Worm (Caenorhabditis elegans): ENCODE data around the gene C03B1.10.

The C03B1.10 gene

ce11 chrX:6333998-6334397 lies 23.7 kb downstream of the C03B1.10 start, which contains the start of gene col-171:
Gene col-171, plus strand, starts transcription at chrX:6334298.
- TF ChIP-seq med-1 (GFP tag; optimal IDR thresholded peaks at IDR 0.05; ENCODE audit: insufficient read depth) = no peak
- TF ChIP-seq cog-1 (tag; optimal IDR thresholded peaks at IDR 0.05) = no peak
- no peak for TF ChIP-seq tab-1 (GFP tag; IDR thresholded peaks at IDR 0.05)
- no peak for TF ChIP-seq ztf-23 (GFP tag; IDR thresholded peaks at IDR 0.05)
- no peak for TF ChIP-seq ztf-29 (GFP tag; IDR thresholded peaks at IDR 0.05)
- no peak for TF ChIP-seq klf-2 (GFP tag; conservative IDR thresholded peaks at IDR 0.05)

ce11 chrX:6331409-6331808 lies 26.3 kb downstream of the C03B1.10 start, which contains the start of gene col-170:
Gene col-170, plus strand, starts transcription at chrX:6331709.
- TF ChIP-seq flt-1 (GFP tag; IDR thresholded peaks at IDR 0.05) = no peak
- no peak for TF ChIP-seq ztf-23 (GFP tag; IDR thresholded peaks at IDR 0.05)
- TF ChIP-seq med-1 (GFP tag; optimal IDR thresholded peaks at IDR 0.05; ENCODE audit: insufficient read depth) = no peak

- no peak for TF ChIP-seq med-1 (GFP tag; optimal IDR thresholded peaks at IDR 0.05; ENCODE audit: insufficient read depth)
- no peak for TF ChIP-seq ztf-23 (GFP tag; IDR thresholded peaks at IDR 0.05)
- TF ChIP-seq flt-1 (GFP tag; IDR thresholded peaks at IDR 0.05) = no peak
- TF ChIP-seq tab-1 (GFP tag; IDR thresholded peaks at IDR 0.05) = no peak
- TF ChIP-seq T22C8.4 (GFP tag; IDR thresholded peaks at IDR 0.05) = no peak
- no peak for TF ChIP-seq ref-1 (GFP tag; conservative IDR thresholded peaks at IDR 0.05)
- TF ChIP-seq ztf-29 (GFP tag; IDR thresholded peaks at IDR 0.05) = no peak
- TF ChIP-seq cog-1 (tag; optimal IDR thresholded peaks at IDR 0.05) = no peak
- TF ChIP-seq klf-2 (GFP tag; conservative IDR thresholded peaks at IDR 0.05) = no peak
Measured at ce11 chrX:6328860-6329259, 28.8 kb downstream of the C03B1.10 start, which contains the start of gene col-169. Gene col-169, plus strand, starts transcription at chrX:6329160.

DNA sequence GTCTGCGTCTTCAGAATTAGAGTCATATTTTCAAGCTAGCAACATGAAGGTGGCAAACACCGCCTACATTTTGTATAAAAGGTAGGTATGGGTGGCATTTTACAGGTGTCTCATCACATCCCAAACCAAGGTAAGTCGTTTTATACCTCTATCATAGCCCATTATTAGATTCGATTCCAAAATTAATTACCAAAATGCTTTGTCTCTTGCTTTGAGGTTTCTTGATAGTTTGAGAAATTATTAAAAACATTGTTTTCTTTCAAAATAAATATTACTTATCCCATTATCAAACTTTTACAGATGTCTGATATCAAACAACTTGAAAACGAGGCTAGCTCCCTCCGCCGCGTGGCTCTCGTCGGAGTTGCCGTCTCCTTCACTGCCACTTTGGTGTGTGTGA lies 31.6 kb downstream of the C03B1.10 start, which contains the start of gene col-168:
Gene col-168 (plus strand): TSS at position 301 of the 400 bp plus-strand sequence.
- TF ChIP-seq med-1 (GFP tag; optimal IDR thresholded peaks at IDR 0.05; ENCODE audit: insufficient read depth) = no peak
- no peak for TF ChIP-seq ztf-29 (GFP tag; IDR thresholded peaks at IDR 0.05)
- no peak for TF ChIP-seq ref-1 (GFP tag; conservative IDR thresholded peaks at IDR 0.05)
- TF ChIP-seq klf-2 (GFP tag; conservative IDR thresholded peaks at IDR 0.05) = no peak
- no peak for TF ChIP-seq cog-1 (tag; optimal IDR thresholded peaks at IDR 0.05)
- TF ChIP-seq flt-1 (GFP tag; IDR thresholded peaks at IDR 0.05) = no peak
- no peak for TF ChIP-seq ztf-23 (GFP tag; IDR thresholded peaks at IDR 0.05)
- TF ChIP-seq tab-1 (GFP tag; IDR thresholded peaks at IDR 0.05) = no peak

DNA sequence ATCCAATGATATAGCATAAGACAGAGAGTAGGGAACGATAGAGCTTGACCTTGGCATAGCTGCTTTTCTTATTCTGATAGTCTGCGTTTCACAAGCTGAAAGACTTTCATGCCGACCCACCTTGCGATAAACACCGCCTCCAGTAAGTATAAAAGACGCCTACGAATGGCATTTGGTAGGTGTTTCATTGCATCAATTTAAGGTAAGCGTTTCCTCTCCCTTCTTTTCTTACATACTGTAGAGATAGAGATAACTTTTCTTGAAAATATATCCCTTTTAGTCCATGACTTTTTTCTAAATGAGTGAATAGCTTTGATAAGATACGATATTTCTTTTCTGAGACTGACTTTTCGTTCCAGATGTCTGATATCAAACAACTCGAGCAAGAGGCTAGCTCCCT lies 34.5 kb downstream of the C03B1.10 start, which contains the start of gene col-167:
Gene col-167 (plus strand): TSS at position 360 of the 400 bp plus-strand sequence.
- TF ChIP-seq med-1 (GFP tag; optimal IDR thresholded peaks at IDR 0.05; ENCODE audit: insufficient read depth) = no peak
- TF ChIP-seq ref-1 (GFP tag; conservative IDR thresholded peaks at IDR 0.05) = no peak
- no peak for TF ChIP-seq flt-1 (GFP tag; IDR thresholded peaks at IDR 0.05)
- TF ChIP-seq T22C8.4 (GFP tag; IDR thresholded peaks at IDR 0.05) = no peak

ce11 chrX:6321380-6321779 lies 36.3 kb downstream of the C03B1.10 start:
- TF ChIP-seq ref-1 (GFP tag; conservative IDR thresholded peaks at IDR 0.05) = no peak
- TF ChIP-seq tab-1 (GFP tag; IDR thresholded peaks at IDR 0.05) = no peak

DNA sequence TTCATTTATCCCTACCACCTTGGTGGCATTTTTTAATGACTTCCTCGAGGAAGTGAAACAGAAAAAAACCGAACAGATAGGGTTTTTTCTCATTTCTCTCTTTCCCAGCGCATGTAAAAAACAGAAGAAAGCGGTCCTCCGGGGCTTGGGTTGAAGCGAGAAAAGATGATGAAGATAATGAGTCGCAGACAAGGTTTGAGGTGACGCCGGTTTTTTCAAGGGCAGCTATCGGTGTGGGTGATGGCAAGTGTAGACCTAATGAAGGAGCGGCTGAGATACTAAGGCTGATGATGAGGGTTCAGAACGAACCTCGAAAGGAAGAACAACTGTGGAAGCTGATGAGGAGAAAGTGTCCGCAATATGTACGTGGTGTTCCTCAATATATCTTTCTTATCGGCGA lies 36.8 kb downstream of the C03B1.10 start:
- TF ChIP-seq ztf-23 (GFP tag; IDR thresholded peaks at IDR 0.05) = no peak
- TF ChIP-seq flt-1 (GFP tag; IDR thresholded peaks at IDR 0.05) = no peak
- TF ChIP-seq tab-1 (GFP tag; IDR thresholded peaks at IDR 0.05) = no peak
- no peak for TF ChIP-seq cog-1 (tag; optimal IDR thresholded peaks at IDR 0.05)
- TF ChIP-seq T22C8.4 (GFP tag; IDR thresholded peaks at IDR 0.05) = no peak
- no peak for TF ChIP-seq klf-2 (GFP tag; conservative IDR thresholded peaks at IDR 0.05)
- TF ChIP-seq med-1 (GFP tag; optimal IDR thresholded peaks at IDR 0.05; ENCODE audit: insufficient read depth) = no peak
- no peak for TF ChIP-seq ref-1 (GFP tag; conservative IDR thresholded peaks at IDR 0.05)
- no peak for TF ChIP-seq ztf-29 (GFP tag; IDR thresholded peaks at IDR 0.05)

DNA sequence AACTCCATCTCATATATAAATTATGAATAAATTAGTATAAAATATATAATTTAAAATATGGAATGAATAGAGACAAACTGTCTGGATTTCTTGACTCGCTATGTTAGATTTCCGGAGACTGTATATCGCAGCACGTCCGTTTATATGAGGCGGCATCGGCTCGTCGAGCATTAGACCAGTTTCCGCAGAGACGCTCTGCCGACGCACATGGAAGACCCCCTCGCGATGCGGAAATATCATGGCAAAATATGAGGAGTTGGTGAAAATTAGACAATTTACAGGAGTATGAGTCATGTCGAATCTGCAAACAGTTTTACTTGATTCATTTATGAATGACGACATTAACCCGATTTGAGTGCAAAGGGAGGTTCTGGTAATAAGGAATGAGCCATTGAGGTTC lies 38.1 kb downstream of the C03B1.10 start, which contains the start of gene chtb-3:
Gene chtb-3 (minus strand): TSS at position 101 of the 400 bp plus-strand sequence.
- TF ChIP-seq cog-1 (tag; optimal IDR thresholded peaks at IDR 0.05) (no peak), tab-1 (GFP tag; IDR thresholded peaks at IDR 0.05) (no peak), klf-2 (GFP tag; conservative IDR thresholded peaks at IDR 0.05) (no peak), med-1 (GFP tag; optimal IDR thresholded peaks at IDR 0.05; ENCODE audit: insufficient read depth) (no peak), T22C8.4 (GFP tag; IDR thresholded peaks at IDR 0.05) (no peak), flt-1 (GFP tag; IDR thresholded peaks at IDR 0.05) (no peak), ztf-29 (GFP tag; IDR thresholded peaks at IDR 0.05) (no peak), ref-1 (GFP tag; conservative IDR thresholded peaks at IDR 0.05) (no peak), ztf-23 (GFP tag; IDR thresholded peaks at IDR 0.05) (no peak)

DNA sequence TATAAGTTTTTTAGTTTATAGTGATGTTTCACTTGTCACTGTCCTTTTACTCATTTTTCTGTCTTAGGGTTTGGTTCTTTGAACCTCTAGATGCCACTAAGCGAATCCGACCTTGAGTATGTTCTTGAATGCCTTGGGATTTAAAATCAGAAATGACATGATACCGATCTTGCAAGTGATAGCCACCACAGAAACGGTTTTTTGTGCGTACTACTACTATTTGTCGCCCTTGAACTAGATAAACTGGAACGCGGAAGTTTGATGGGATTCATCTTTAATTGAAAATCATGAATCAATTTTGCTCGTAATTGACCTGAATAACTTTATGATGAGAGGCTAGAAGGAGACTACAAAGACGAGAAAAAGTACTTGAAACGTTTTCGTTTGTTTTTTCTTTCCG lies 38.9 kb downstream of the C03B1.10 start:
- TF ChIP-seq cog-1 (tag; optimal IDR thresholded peaks at IDR 0.05) (no peak), klf-2 (GFP tag; conservative IDR thresholded peaks at IDR 0.05) (no peak), ztf-29 (GFP tag; IDR thresholded peaks at IDR 0.05) (no peak), tab-1 (GFP tag; IDR thresholded peaks at IDR 0.05) (no peak), flt-1 (GFP tag; IDR thresholded peaks at IDR 0.05) (no peak), ztf-23 (GFP tag; IDR thresholded peaks at IDR 0.05) (no peak), med-1 (GFP tag; optimal IDR thresholded peaks at IDR 0.05; ENCODE audit: insufficient read depth) (no peak), ref-1 (GFP tag; conservative IDR thresholded peaks at IDR 0.05) (no peak), T22C8.4 (GFP tag; IDR thresholded peaks at IDR 0.05) (no peak)

ce11 chrX:6311391-6311790 lies 46.3 kb downstream of the C03B1.10 start, which contains the start of gene npr-38:
Gene npr-38, plus strand, starts transcription at chrX:6311691.
- TF ChIP-seq cog-1 (tag; optimal IDR thresholded peaks at IDR 0.05) (no peak), med-1 (GFP tag; optimal IDR thresholded peaks at IDR 0.05; ENCODE audit: insufficient read depth) (no peak), ref-1 (GFP tag; conservative IDR thresholded peaks at IDR 0.05) (no peak), flt-1 (GFP tag; IDR thresholded peaks at IDR 0.05) (no peak), tab-1 (GFP tag; IDR thresholded peaks at IDR 0.05) (no peak), T22C8.4 (GFP tag; IDR thresholded peaks at IDR 0.05) (no peak), klf-2 (GFP tag; conservative IDR thresholded peaks at IDR 0.05) (no peak), ztf-23 (GFP tag; IDR thresholded peaks at IDR 0.05) (no peak), ztf-29 (GFP tag; IDR thresholded peaks at IDR 0.05) (no peak)

Data from whole organism, midembryonic.